Worm (Caenorhabditis elegans) whole organism, mixed stage, embryonic: Measurements from ENCODE around the gene sre-2.

ENCODE experiments used
- M03D4.4 ChIP-seq: sonication (generic microtip); optimal IDR thresholded peaks from 2 replicates; lab custom pipeline; 2017; ENCODE audit warnings: mild to moderate bottlenecking, missing genetic modification characterization, missing compliant biosample characterization
- bed-3 ChIP-seq: fragments of 200-800 bp; sonication (Bioruptor generic); optimal IDR thresholded peaks from 3 replicates; lab custom pipeline; 2018; ENCODE audit warnings: mild to moderate bottlenecking, missing genetic modification characterization, moderate library complexity, missing compliant biosample characterization
- ceh-43 ChIP-seq: fragments of 200-800 bp; sonication (Bioruptor generic); optimal IDR thresholded peaks from 2 replicates; lab custom pipeline; 2018; ENCODE audit warnings: mild to moderate bottlenecking, missing genetic modification characterization, moderate library complexity, missing compliant biosample characterization
- drap-1 ChIP-seq: fragments of 200-800 bp; sonication (Bioruptor generic); optimal IDR thresholded peaks from 3 replicates; lab custom pipeline; 2018; ENCODE audit warnings: mild to moderate bottlenecking, missing genetic modification characterization, missing compliant biosample characterization
- elt-1 ChIP-seq: sonication (generic microtip); optimal IDR thresholded peaks from 2 replicates; lab custom pipeline; 2017; ENCODE audit warnings: missing genetic modification characterization, mild to moderate bottlenecking, missing compliant biosample characterization, antibody characterized with exemption, moderate library complexity, borderline replicate concordance; ENCODE audit not compliant: insufficient read depth
- elt-3 ChIP-seq: fragments of 150-350 bp; optimal IDR thresholded peaks from 2 replicates; lab custom pipeline; 2014; ENCODE audit warnings: missing biosample characterization, missing genetic modification characterization
- ham-2 ChIP-seq: fragments of 200-800 bp; sonication (Bioruptor generic); optimal IDR thresholded peaks from 2 replicates; lab custom pipeline; 2018; ENCODE audit warnings: mild to moderate bottlenecking, missing genetic modification characterization, missing compliant biosample characterization
- mep-1 ChIP-seq: fragments of 150-350 bp; optimal IDR thresholded peaks from 2 replicates; lab custom pipeline; 2017; ENCODE audit warnings: missing biosample characterization, missing genetic modification reagents, missing genetic modification characterization, inconsistent platforms
- nhr-2 ChIP-seq: fragments of 150-350 bp; optimal IDR thresholded peaks from 2 replicates; lab custom pipeline; 2014; ENCODE audit warnings: missing biosample characterization, missing genetic modification characterization
- nhr-237 ChIP-seq: fragments of 150-350 bp; optimal IDR thresholded peaks from 2 replicates; lab custom pipeline; 2014; ENCODE audit warnings: missing biosample characterization, missing genetic modification characterization
- tbx-8 ChIP-seq: fragments of 200-800 bp; sonication (Bioruptor generic); optimal IDR thresholded peaks from 2 replicates; lab custom pipeline; 2018; ENCODE audit warnings: mild to moderate bottlenecking, missing genetic modification characterization, moderate library complexity, missing compliant biosample characterization
- unc-62 ChIP-seq: fragments of 150-350 bp; optimal IDR thresholded peaks from 2 replicates; lab custom pipeline; 2014; ENCODE audit warnings: missing biosample characterization, missing genetic modification reagents, missing genetic modification characterization
- ztf-11 ChIP-seq: fragments of 150-350 bp; optimal IDR thresholded peaks from 2 replicates; lab custom pipeline; 2014; ENCODE audit warnings: missing biosample characterization, missing genetic modification characterization

ce11 chrII:8116159-8116558, 14.2 kb upstream of the sre-2 start, which contains the start of gene unc-105:
- TF ChIP-seq unc-62 (GFP tag; lab: Kevin White, UChicago) (peak; percentile 26), drap-1 (GFP tag; lab: Kevin White, UChicago) (no peak), elt-1 (tag; lab: Kevin White, UChicago) (no peak), tbx-8 (GFP tag; lab: Kevin White, UChicago) (no peak), mep-1 (tag; lab: Kevin White, UChicago) (no peak), ceh-43 (GFP tag; lab: Kevin White, UChicago) (no peak), ztf-11 (tag; lab: Kevin White, UChicago) (no peak), M03D4.4 (tag; lab: Kevin White, UChicago) (no peak), elt-3 (tag; lab: Kevin White, UChicago) (no peak), nhr-237 (no peak), ham-2 (no peak), nhr-2 (tag; lab: Kevin White, UChicago) (no peak), bed-3 (GFP tag; lab: Kevin White, UChicago) (no peak)
